Worm (Caenorhabditis elegans) whole organism, L4 larva: ENCODE results near the gene F08F1.9.
A peak's percentile ranks its signal among the peaks of the same experiment; 100 is the strongest.
"Not testable (repeated sequence)": the region's sequence is repeated elsewhere in the genome, so short reads cannot be mapped to it uniquely, and the experiment has no call there.

Experiments
- T26A8.4 ChIP-seq: fragments of 200-800 bp; sonication (Bioruptor generic); IDR thresholded peaks from 2 replicates; pipeline ENCODE4 v1.3.6; 2022; ENCODE audit warnings: missing genetic modification characterization, missing compliant biosample characterization
- Y5F2A.4 ChIP-seq: fragments of 200-800 bp; sonication (Bioruptor generic); optimal IDR thresholded peaks from 2 replicates; lab custom pipeline; 2018; ENCODE audit warnings: mild to moderate bottlenecking, missing genetic modification characterization, missing compliant biosample characterization
- ZK546.5 ChIP-seq, 2 experiments: sonication (generic microtip); optimal IDR thresholded peaks; 2 replicates each; lab custom pipeline; 2017; ENCODE audit warnings: missing biosample characterization in 2 of 2, missing genetic modification characterization in 2 of 2
- aha-1 ChIP-seq: fragments of 150-350 bp; peaks from one replicate; lab custom pipeline; 2014; ENCODE audit warnings: missing biosample characterization, missing genetic modification characterization
- ama-1 ChIP-seq: fragments of 150-350 bp; optimal IDR thresholded peaks from 2 replicates; lab custom pipeline; 2014; ENCODE audit warnings: inconsistent platforms, mixed read lengths
- ceh-20 ChIP-seq: fragments of 200-800 bp; sonication (Bioruptor generic); IDR thresholded peaks from 2 replicates; pipeline ENCODE4 v1.3.6; 2022; ENCODE audit warnings: missing genetic modification reagents, missing genetic modification characterization, missing compliant biosample characterization
- ces-1 ChIP-seq: fragments of 150-350 bp; sonication (generic microtip); optimal IDR thresholded peaks from 4 replicates; lab custom pipeline; 2014; ENCODE audit warnings: missing biosample characterization, missing genetic modification reagents, missing genetic modification characterization
- dve-1 ChIP-seq: sonication (generic microtip); optimal IDR thresholded peaks from 2 replicates; lab custom pipeline; 2017; ENCODE audit warnings: antibody characterized with exemption, mild to moderate bottlenecking, missing genetic modification characterization, missing compliant biosample characterization; ENCODE audit not compliant: insufficient read depth
- fos-1 ChIP-seq: fragments of 150-350 bp; optimal IDR thresholded peaks from 2 replicates; lab custom pipeline; 2014; ENCODE audit warnings: missing biosample characterization, missing genetic modification characterization
- lin-13 ChIP-seq: fragments of 150-350 bp; optimal IDR thresholded peaks from 2 replicates; lab custom pipeline; 2014; ENCODE audit warnings: missing biosample characterization, missing genetic modification reagents, missing genetic modification characterization
- lir-3 ChIP-seq: sonication (generic microtip); optimal IDR thresholded peaks from 2 replicates; lab custom pipeline; 2016; ENCODE audit warnings: mild to moderate bottlenecking, missing genetic modification characterization, missing compliant biosample characterization
- mdt-29 ChIP-seq: fragments of 200-800 bp; sonication (Bioruptor generic); IDR thresholded peaks from 2 replicates; pipeline ENCODE4 v1.3.6; 2022; ENCODE audit warnings: missing genetic modification reagents, missing genetic modification characterization, missing compliant biosample characterization
- mxl-3 ChIP-seq: fragments of 200-800 bp; sonication (Bioruptor generic); optimal IDR thresholded peaks from 2 replicates; lab custom pipeline; 2018; ENCODE audit warnings: mild to moderate bottlenecking, missing genetic modification characterization, missing compliant biosample characterization
- nhr-102 ChIP-seq: sonication (generic microtip); optimal IDR thresholded peaks from 2 replicates; lab custom pipeline; 2016; ENCODE audit warnings: mild to moderate bottlenecking, missing genetic modification characterization, moderate library complexity, missing compliant biosample characterization
- nhr-237 ChIP-seq: sonication (generic microtip); optimal IDR thresholded peaks from 2 replicates; lab custom pipeline; 2017; ENCODE audit warnings: missing biosample characterization, missing genetic modification characterization
- nhr-28 ChIP-seq: fragments of 150-350 bp; optimal IDR thresholded peaks from 2 replicates; lab custom pipeline; 2014; ENCODE audit warnings: missing biosample characterization, missing genetic modification characterization
- nhr-6 ChIP-seq: fragments of 150-350 bp; optimal IDR thresholded peaks from 2 replicates; lab custom pipeline; 2014; ENCODE audit warnings: missing biosample characterization, missing genetic modification characterization
- php-3 ChIP-seq: fragments of 200-800 bp; sonication (Bioruptor generic); IDR thresholded peaks from 2 replicates; pipeline ENCODE4 v1.3.6; 2022; ENCODE audit warnings: missing genetic modification reagents, missing genetic modification characterization, missing compliant biosample characterization
- snpc-1.2 ChIP-seq: fragments of 200-800 bp; sonication (Bioruptor generic); IDR thresholded peaks from 2 replicates; pipeline ENCODE4 v1.3.6; 2022; ENCODE audit warnings: missing genetic modification reagents, missing genetic modification characterization, missing compliant biosample characterization
- snpc-4 ChIP-seq: fragments of 150-350 bp; optimal IDR thresholded peaks from 2 replicates; lab custom pipeline; 2014; ENCODE audit warnings: missing biosample characterization, missing genetic modification characterization
- spr-3 ChIP-seq: fragments of 200-800 bp; sonication (Bioruptor generic); optimal IDR thresholded peaks from 2 replicates; lab custom pipeline; 2018; ENCODE audit warnings: mild to moderate bottlenecking, missing genetic modification characterization, missing compliant biosample characterization
- unc-62 ChIP-seq, 3 experiments: fragments of 150-350 bp in 1 of 3; sonication (generic microtip); optimal IDR thresholded peaks in 2 of 3; peaks in 1 of 3; 1 replicate in 1 of 3; 2 replicates in 2 of 3; lab custom pipeline; 2014 to 2017; ENCODE audit warnings: missing biosample characterization in 3 of 3, missing genetic modification characterization in 3 of 3, missing genetic modification reagents in 3 of 3, missing genotype in 1 of 3
- zfp-2 ChIP-seq: sonication (generic microtip); optimal IDR thresholded peaks from 2 replicates; lab custom pipeline; 2016; ENCODE audit warnings: mild to moderate bottlenecking, missing genetic modification characterization, missing compliant biosample characterization
- zip-11 ChIP-seq: fragments of 200-800 bp; sonication (Bioruptor generic); IDR thresholded peaks from 2 replicates; pipeline ENCODE4 v1.3.6; 2022; ENCODE audit warnings: missing genetic modification characterization, missing compliant biosample characterization

The F08F1.9 gene

ce11 chrX:8410754-8411153 is at the start of gene F08F1.9:
TSS of gene F08F1.9 (minus strand) at chrX:8410854.
- TF ChIP-seq T26A8.4 (GFP tag; lab: Robert Waterston, UW); nhr-237 (tag; lab: Kevin White, UChicago); fos-1: not testable (repeated sequence)
- TF ChIP-seq, all 104 proteins: peak for 0; not testable (repeated sequence) for 104

ce11 chrX:8459789-8460188 is 49.1 kb upstream of the F08F1.9 start:
- TF ChIP-seq aha-1 (tag; lab: Kevin White, UChicago) (peak; percentile 90), Y5F2A.4 (GFP tag; lab: Kevin White, UChicago) (no peak), ces-1 (no peak)

- peak; percentile 49; the same call in 1 of the 2 replicates for TF ChIP-seq snpc-1.2 (GFP tag; lab: Robert Waterston, UW)
Observed at ce11 chrX:8458917-8459316, 48.3 kb upstream of the F08F1.9 start.

- TF ChIP-seq mdt-29 (GFP tag; lab: Robert Waterston, UW) = no peak
- TF ChIP-seq dve-1 (tag; lab: Kevin White, UChicago) = no peak
- TF ChIP-seq zfp-2 (tag; lab: Kevin White, UChicago) = no peak
- no peak for TF ChIP-seq snpc-4
- no peak for TF ChIP-seq unc-62 (GFP tag; optimal IDR thresholded peaks at IDR 0.05 in 1 of 2; lab: Kevin White, UChicago)
- no peak for TF ChIP-seq unc-62 (tag; optimal IDR thresholded peaks at IDR 0.05; lab: Kevin White, UChicago)
- no peak for TF ChIP-seq ama-1 (lab: Kevin White, UChicago)
- no peak for TF ChIP-seq nhr-102 (tag; lab: Kevin White, UChicago)
- no peak for TF ChIP-seq zip-11 (GFP tag; lab: Robert Waterston, UW)
- no peak for TF ChIP-seq lin-13
- TF ChIP-seq lir-3 = no peak
- TF ChIP-seq ZK546.5 (tag; optimal IDR thresholded peaks at IDR 0.05; lab: Kevin White, UChicago) = no peak
Observed at ce11 chrX:8457314-8457713, 46.7 kb upstream of the F08F1.9 start, which contains the start of gene F16F9.3. TSS of gene F16F9.3 (plus strand) at chrX:8457614.

ce11 chrX:8455590-8456166 is 45.0 kb upstream of the F08F1.9 start, which contains the start of gene dpy-6:
TSS of gene dpy-6 (minus strand) at chrX:8455640.
- TF ChIP-seq spr-3 (GFP tag; lab: Kevin White, UChicago) = no peak
- peak; percentile 8 for TF ChIP-seq nhr-28 (tag; lab: Kevin White, UChicago)
- peak in 1 of 2 experiments; percentile 29 for TF ChIP-seq unc-62 (GFP tag; optimal IDR thresholded peaks at IDR 0.05 in 1 of 2; lab: Kevin White, UChicago)
- no peak for TF ChIP-seq unc-62 (tag; optimal IDR thresholded peaks at IDR 0.05; lab: Kevin White, UChicago)
- no peak for TF ChIP-seq ceh-20 (GFP tag; lab: Robert Waterston, UW)
- no peak for TF ChIP-seq php-3 (GFP tag; lab: Robert Waterston, UW)

ce11 chrX:8446108-8446507 is 35.5 kb upstream of the F08F1.9 start, which contains the start of gene F16F9.1:
TSS of gene F16F9.1 (plus strand) at chrX:8446408.
- no peak for TF ChIP-seq nhr-6 (tag; lab: Kevin White, UChicago)
- peak in 1 of 2 experiments; percentile 57 for TF ChIP-seq unc-62 (GFP tag; optimal IDR thresholded peaks at IDR 0.05 in 1 of 2; lab: Kevin White, UChicago)
- TF ChIP-seq unc-62 (tag; optimal IDR thresholded peaks at IDR 0.05; lab: Kevin White, UChicago) = no peak

DNA sequence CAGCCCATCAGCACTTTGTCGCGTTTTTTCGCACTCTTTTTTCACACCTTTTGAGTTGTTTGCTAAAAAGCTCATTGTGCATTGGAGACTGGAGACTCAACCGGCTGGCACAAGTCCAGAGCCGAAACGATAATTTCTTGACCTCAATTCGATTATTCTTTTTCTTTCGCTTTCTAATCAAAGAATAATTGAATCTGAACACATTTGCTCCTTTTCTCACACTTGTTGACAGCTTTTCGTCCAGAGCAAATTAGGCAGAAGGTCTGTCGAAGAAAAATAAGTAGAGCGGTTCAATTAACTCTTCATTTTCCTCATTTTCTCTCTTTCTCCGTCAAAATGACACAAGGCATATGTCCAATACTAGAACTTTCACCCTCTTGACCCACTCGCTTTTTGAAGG is 34.3 kb upstream of the F08F1.9 start:
- TF ChIP-seq unc-62 (GFP tag; optimal IDR thresholded peaks at IDR 0.05 in 1 of 2; lab: Kevin White, UChicago) (peak in 1 of 2 experiments; percentile 63), unc-62 (tag; optimal IDR thresholded peaks at IDR 0.05; lab: Kevin White, UChicago) (no peak), mxl-3 (GFP tag; lab: Kevin White, UChicago) (no peak)
- TF ChIP-seq, all 104 proteins: peak for 1
